Fruit fly (Drosophila melanogaster) whole organism: ENCODE data around the gene CG13293.

Experiments
- CG8478 ChIP-seq: fragments of >200 bp; optimal IDR thresholded peaks from 2 replicates; lab custom pipeline; 2018; ENCODE audit warnings: inconsistent platforms
- Dll ChIP-seq: fragments of >200 bp; optimal IDR thresholded peaks from 2 replicates; lab custom pipeline; 2017
- EcR ChIP-seq, 2 experiments: fragments of >200 bp; optimal IDR thresholded peaks; 2 replicates each; lab custom pipeline; 2017; ENCODE audit warnings: missing biosample characterization in 2 of 2, missing genetic modification characterization in 2 of 2, missing genetic modification reagents in 2 of 2
- pan ChIP-seq: fragments of >200 bp; optimal IDR thresholded peaks from 2 replicates; lab custom pipeline; 2017
- psq ChIP-seq: fragments of >200 bp; optimal IDR thresholded peaks from 2 replicates; lab custom pipeline; 2017
- usp ChIP-seq: fragments of >200 bp; optimal IDR thresholded peaks from 2 replicates; lab custom pipeline; 2017; ENCODE audit warnings: missing biosample characterization, missing genetic modification characterization, mixed read lengths

CG13293 gene

dm6 chr3L:6085988-6086387 lies 3.3 kb downstream of the CG13293 start:
- TF ChIP-seq pan (lab: Kevin White, UChicago) (no peak), EcR (GFP tag; optimal IDR thresholded peaks at IDR 0.05; lab: Kevin White, UChicago) (no peak), Dll (lab: Kevin White, UChicago) (no peak), psq (lab: Kevin White, UChicago) (no peak), CG8478 (lab: Kevin White, UChicago) (no peak), usp (GFP tag; lab: Kevin White, UChicago) (no peak)

dm6 chr3L:6093213-6093612 lies 10.5 kb downstream of the CG13293 start, which contains the start of gene CG10469:
TSS of gene CG10469 (minus strand) at chr3L:6093313.
- TF ChIP-seq Dll (lab: Kevin White, UChicago), result no peak
- no peak for TF ChIP-seq usp (GFP tag; lab: Kevin White, UChicago)
- no peak for TF ChIP-seq EcR (GFP tag; optimal IDR thresholded peaks at IDR 0.05; lab: Kevin White, UChicago)
- no peak for TF ChIP-seq CG8478 (lab: Kevin White, UChicago)
- TF ChIP-seq pan (lab: Kevin White, UChicago), result no peak
- no peak for TF ChIP-seq psq (lab: Kevin White, UChicago)

dm6 chr3L:6094697-6095096 lies 12.0 kb downstream of the CG13293 start, which contains the start of the genes CG10467 and loj:
TSS of gene CG10467 (minus strand) at chr3L:6094747.
TSS of gene loj (plus strand) at chr3L:6094987.
- TF ChIP-seq Dll (lab: Kevin White, UChicago) (no peak), EcR (GFP tag; optimal IDR thresholded peaks at IDR 0.05; lab: Kevin White, UChicago) (no peak), pan (lab: Kevin White, UChicago) (no peak), usp (GFP tag; lab: Kevin White, UChicago) (no peak), psq (lab: Kevin White, UChicago) (no peak), CG8478 (lab: Kevin White, UChicago) (no peak)

- TF ChIP-seq usp (GFP tag; lab: Kevin White, UChicago) (no peak), CG8478 (lab: Kevin White, UChicago) (no peak), Dll (lab: Kevin White, UChicago) (no peak), EcR (GFP tag; optimal IDR thresholded peaks at IDR 0.05; lab: Kevin White, UChicago) (no peak)
Observed at dm6 chr3L:6097270-6097669, 14.6 kb downstream of the CG13293 start, which contains the start of gene Ets65A. TSS of gene Ets65A (plus strand) at chr3L:6097617.

dm6 chr3L:6103658-6104057 lies 21.0 kb downstream of the CG13293 start:
- TF ChIP-seq CG8478 (lab: Kevin White, UChicago), result no peak
- no peak for TF ChIP-seq pan (lab: Kevin White, UChicago)
- TF ChIP-seq Dll (lab: Kevin White, UChicago), result no peak
- TF ChIP-seq psq (lab: Kevin White, UChicago), result no peak
- TF ChIP-seq usp (GFP tag; lab: Kevin White, UChicago), result no peak
- TF ChIP-seq EcR (GFP tag; optimal IDR thresholded peaks at IDR 0.05; lab: Kevin White, UChicago), result no peak

dm6 chr3L:6104551-6104950 lies 21.9 kb downstream of the CG13293 start:
- TF ChIP-seq EcR (GFP tag; optimal IDR thresholded peaks at IDR 0.05; lab: Kevin White, UChicago) (no peak), CG8478 (lab: Kevin White, UChicago) (no peak), psq (lab: Kevin White, UChicago) (no peak), Dll (lab: Kevin White, UChicago) (no peak), usp (GFP tag; lab: Kevin White, UChicago) (no peak), pan (lab: Kevin White, UChicago) (no peak)

dm6 chr3L:6105435-6105834 lies 22.8 kb downstream of the CG13293 start:
- TF ChIP-seq usp (GFP tag; lab: Kevin White, UChicago), result no peak
- no peak for TF ChIP-seq CG8478 (lab: Kevin White, UChicago)
- no peak for TF ChIP-seq EcR (GFP tag; optimal IDR thresholded peaks at IDR 0.05; lab: Kevin White, UChicago)
- TF ChIP-seq pan (lab: Kevin White, UChicago), result no peak

dm6 chr3L:6106717-6107116 lies 24.0 kb downstream of the CG13293 start:
- TF ChIP-seq psq (lab: Kevin White, UChicago) (no peak), usp (GFP tag; lab: Kevin White, UChicago) (no peak), pan (lab: Kevin White, UChicago) (no peak), EcR (GFP tag; optimal IDR thresholded peaks at IDR 0.05; lab: Kevin White, UChicago) (no peak), Dll (lab: Kevin White, UChicago) (no peak), CG8478 (lab: Kevin White, UChicago) (no peak)

- no peak for TF ChIP-seq usp (GFP tag; lab: Kevin White, UChicago)
- no peak for TF ChIP-seq pan (lab: Kevin White, UChicago)
- no peak for TF ChIP-seq EcR (GFP tag; optimal IDR thresholded peaks at IDR 0.05; lab: Kevin White, UChicago)
- TF ChIP-seq Dll (lab: Kevin White, UChicago), result no peak
- no peak for TF ChIP-seq CG8478 (lab: Kevin White, UChicago)
- TF ChIP-seq psq (lab: Kevin White, UChicago), result no peak
Observed at dm6 chr3L:6108264-6109060, 25.8 kb downstream of the CG13293 start.

- TF ChIP-seq Dll (lab: Kevin White, UChicago), result no peak
- no peak for TF ChIP-seq pan (lab: Kevin White, UChicago)
Observed at dm6 chr3L:6110673-6111449, 28.2 kb downstream of the CG13293 start.

dm6 chr3L:6111458-6111857 lies 28.8 kb downstream of the CG13293 start:
- TF ChIP-seq psq (lab: Kevin White, UChicago) (no peak), EcR (GFP tag; optimal IDR thresholded peaks at IDR 0.05; lab: Kevin White, UChicago) (no peak)
